Worm (Caenorhabditis elegans): ENCODE measurements around the gene F18C5.5.

Gene F18C5.5

ce11 chrII:6587264-6587870 lies 20.8 kb upstream of the F18C5.5 start, which contains the start of gene C56C10.7 (continued):
- TF ChIP-seq Y75B8A.6 (GFP tag; IDR thresholded peaks at IDR 0.05), result 0 out of 2 replicates have a peak, but pooled peaks have one; percentile 48
- no peak for TF ChIP-seq ceh-20 (GFP tag; IDR thresholded peaks at IDR 0.05)
- TF ChIP-seq hmg-1.1 (GFP tag; IDR thresholded peaks at IDR 0.05), result no peak
- TF ChIP-seq aly-2 (tag; optimal IDR thresholded peaks at IDR 0.05), result no peak
- TF ChIP-seq ces-1 (GFP tag; optimal IDR thresholded peaks at IDR 0.05), result no peak
- no peak for TF ChIP-seq lin-29 (GFP tag; IDR thresholded peaks at IDR 0.05)
- TF ChIP-seq jun-1 (tag; optimal IDR thresholded peaks at IDR 0.05), result no peak
- peak; percentile 31 for TF ChIP-seq F10B5.3 (tag; optimal IDR thresholded peaks at IDR 0.05)
- peak; percentile 33 for TF ChIP-seq dve-1 (tag; optimal IDR thresholded peaks at IDR 0.05; ENCODE audit: insufficient read depth)
- no peak for TF ChIP-seq saeg-2 (GFP tag; IDR thresholded peaks at IDR 0.05)
- TF ChIP-seq snpc-1.2 (GFP tag; IDR thresholded peaks at IDR 0.05), result peak; percentile 54
- TF ChIP-seq ZK337.2 (GFP tag; IDR thresholded peaks at IDR 0.05), result no peak
- TF ChIP-seq ama-1 (optimal IDR thresholded peaks at IDR 0.05), result peak; percentile 74
- TF ChIP-seq unc-39 (tag; optimal IDR thresholded peaks at IDR 0.05), result no peak
- TF ChIP-seq nhr-48 (tag; optimal IDR thresholded peaks at IDR 0.05), result peak; percentile 12
- no peak for TF ChIP-seq skn-1 (tag; optimal IDR thresholded peaks at IDR 0.05)
- no peak for TF ChIP-seq dpl-1 (GFP tag; optimal IDR thresholded peaks at IDR 0.05)
- no peak for TF ChIP-seq nhr-10 (tag; optimal IDR thresholded peaks at IDR 0.05)
- no peak for TF ChIP-seq aha-1 (tag)
- no peak for TF ChIP-seq nhr-6 (tag; optimal IDR thresholded peaks at IDR 0.05)
- TF ChIP-seq mdt-29 (GFP tag; IDR thresholded peaks at IDR 0.05), result no peak; the same call in 1 of the 2 replicates
- TF ChIP-seq ctbp-1 (GFP tag; IDR thresholded peaks at IDR 0.05), result peak; percentile 39; the same call in 1 of the 2 replicates
- TF ChIP-seq daf-8 (GFP tag; IDR thresholded peaks at IDR 0.05), result no peak
- TF ChIP-seq nhr-237 (tag; optimal IDR thresholded peaks at IDR 0.05), result no peak
- TF ChIP-seq R02D3.7 (tag; optimal IDR thresholded peaks at IDR 0.05), result no peak
- TF ChIP-seq T20F7.1 (GFP tag; optimal IDR thresholded peaks at IDR 0.05), result peak; percentile 73
- TF ChIP-seq nhr-102 (tag; optimal IDR thresholded peaks at IDR 0.05), result peak; percentile 58
- no peak for TF ChIP-seq ceh-28 (tag; optimal IDR thresholded peaks at IDR 0.05)
- no peak for TF ChIP-seq zag-1 (tag; optimal IDR thresholded peaks at IDR 0.05)
- no peak for TF ChIP-seq fkh-10 (GFP tag; optimal IDR thresholded peaks at IDR 0.05)
- TF ChIP-seq zfp-2 (tag; optimal IDR thresholded peaks at IDR 0.05), result no peak
- TF ChIP-seq daf-19 (GFP tag; conservative IDR thresholded peaks at IDR 0.05), result no peak
- TF ChIP-seq unc-130 (GFP tag; optimal IDR thresholded peaks at IDR 0.05), result no peak
- no peak for TF ChIP-seq fos-1 (tag; optimal IDR thresholded peaks at IDR 0.05)
- no peak for TF ChIP-seq php-3 (GFP tag; IDR thresholded peaks at IDR 0.05)
- TF ChIP-seq zip-11 (GFP tag; IDR thresholded peaks at IDR 0.05), result no peak; the same call in 1 of the 2 replicates
- TF ChIP-seq hlh-30 (tag; optimal IDR thresholded peaks at IDR 0.05; ENCODE audit: insufficient read depth), result no peak
- no peak for TF ChIP-seq ztf-7 (tag; optimal IDR thresholded peaks at IDR 0.05)
- TF ChIP-seq tag-97 (GFP tag; IDR thresholded peaks at IDR 0.05), result no peak
- no peak for TF ChIP-seq hif-1 (tag; optimal IDR thresholded peaks at IDR 0.05)
- no peak for TF ChIP-seq lin-15B (tag; optimal IDR thresholded peaks at IDR 0.05)
- no peak for TF ChIP-seq sdz-12 (GFP tag; optimal IDR thresholded peaks at IDR 0.05)
- peak in 1 of 2 experiments; percentile 64 for TF ChIP-seq lsy-2 (tag; optimal IDR thresholded peaks at IDR 0.05)
- TF ChIP-seq dmd-8 (GFP tag; IDR thresholded peaks at IDR 0.05), result no peak
- TF ChIP-seq spr-1 (tag; optimal IDR thresholded peaks at IDR 0.05), result peak; percentile 10
- no peak for TF ChIP-seq pqm-1 (tag; optimal IDR thresholded peaks at IDR 0.05)
- 0 out of 2 replicates have a peak, but pooled peaks have one; percentile 16 for TF ChIP-seq tra-1 (GFP tag; IDR thresholded peaks at IDR 0.05)
- TF ChIP-seq lin-39 (tag; optimal IDR thresholded peaks at IDR 0.05), result no peak
- no peak for TF ChIP-seq ceh-32 (tag; optimal IDR thresholded peaks at IDR 0.05; ENCODE audit: poor library complexity)
- no peak for TF ChIP-seq spr-3 (GFP tag; optimal IDR thresholded peaks at IDR 0.05)
- TF ChIP-seq egl-43 (GFP tag; IDR thresholded peaks at IDR 0.05), result no peak
- TF ChIP-seq madf-9 (GFP tag; conservative IDR thresholded peaks at IDR 0.05), result no peak
